Fruit fly (Drosophila melanogaster) whole organism, prepupa: Measurements from ENCODE around the gene CG12096.

Experiments
- Blimp-1 ChIP-seq: fragments of 200-800 bp; sonication (Bioruptor generic); optimal IDR thresholded peaks from 3 replicates; lab custom pipeline; 2017; ENCODE audit warnings: missing biosample characterization, missing genetic modification characterization, mild to moderate bottlenecking, moderate library complexity, missing genetic modification reagents
- CG11294 ChIP-seq: fragments of 200-800 bp; sonication (Bioruptor generic); IDR thresholded peaks from 2 replicates; pipeline ENCODE4 v1.3.6; 2022; ENCODE audit warnings: missing biosample characterization, missing genetic modification characterization
- CG11762 ChIP-seq: fragments of 200-800 bp; sonication (Bioruptor generic); optimal IDR thresholded peaks from 3 replicates; lab custom pipeline; 2016; ENCODE audit warnings: missing biosample characterization, missing genetic modification characterization; ENCODE audit not compliant: insufficient read depth
- CG11902 ChIP-seq: fragments of 200-800 bp; sonication (Bioruptor generic); optimal IDR thresholded peaks from 3 replicates; lab custom pipeline; 2016; ENCODE audit warnings: missing biosample characterization, missing genetic modification characterization
- CG15336 ChIP-seq: fragments of 200-800 bp; sonication (Bioruptor generic); IDR thresholded peaks from 2 replicates; pipeline ENCODE4 v1.3.6; 2022; ENCODE audit warnings: missing biosample characterization, missing genetic modification characterization
- CG1621 ChIP-seq: fragments of 200-800 bp; sonication (Bioruptor generic); optimal IDR thresholded peaks from 3 replicates; lab custom pipeline; 2018; ENCODE audit warnings: missing biosample characterization, mild to moderate bottlenecking, missing genetic modification characterization
- CG3032 ChIP-seq: fragments of 200-800 bp; optimal IDR thresholded peaks from 2 replicates; lab custom pipeline; 2019; ENCODE audit warnings: missing biosample characterization, mild to moderate bottlenecking, missing genetic modification characterization, moderate library complexity
- CG34406 ChIP-seq: fragments of 200-800 bp; sonication (Bioruptor generic); optimal IDR thresholded peaks from 3 replicates; lab custom pipeline; 2016; ENCODE audit warnings: missing biosample characterization, missing genetic modification characterization
- CG4318 ChIP-seq: fragments of 200-800 bp; sonication (Bioruptor generic); optimal IDR thresholded peaks from 3 replicates; lab custom pipeline; 2017; ENCODE audit warnings: missing biosample characterization, mild to moderate bottlenecking, missing genetic modification characterization
- CG6163 ChIP-seq: fragments of 200-800 bp; sonication (Bioruptor generic); IDR thresholded peaks from 3 replicates; pipeline ENCODE4 v1.3.6; 2022; ENCODE audit warnings: missing biosample characterization, missing genetic modification characterization
- CG6276 ChIP-seq: fragments of 200-800 bp; sonication (Bioruptor generic); optimal IDR thresholded peaks from 2 replicates; lab custom pipeline; 2017; ENCODE audit warnings: missing biosample characterization, mild to moderate bottlenecking, missing genetic modification characterization
- CG6792 ChIP-seq: fragments of 200-800 bp; sonication (Bioruptor generic); optimal IDR thresholded peaks from 3 replicates; lab custom pipeline; 2016; ENCODE audit warnings: missing biosample characterization, missing genetic modification characterization
- CG6808 ChIP-seq: fragments of 200-800 bp; sonication (Bioruptor generic); optimal IDR thresholded peaks from 3 replicates; lab custom pipeline; 2017; ENCODE audit warnings: missing biosample characterization, missing genetic modification characterization, mild to moderate bottlenecking, moderate library complexity, missing genetic modification reagents
- CG6854 ChIP-seq: fragments of 200-800 bp; sonication (Bioruptor generic); optimal IDR thresholded peaks from 2 replicates; lab custom pipeline; 2017; ENCODE audit warnings: missing biosample characterization, mild to moderate bottlenecking, missing genetic modification characterization
- CG7368 ChIP-seq: fragments of 200-800 bp; sonication (Bioruptor generic); optimal IDR thresholded peaks from 3 replicates; lab custom pipeline; 2016; ENCODE audit warnings: missing biosample characterization, missing genetic modification characterization
- CG8119 ChIP-seq: fragments of 200-800 bp; sonication (Bioruptor generic); IDR thresholded peaks from 3 replicates; pipeline ENCODE4 v1.3.6; 2022; ENCODE audit warnings: missing biosample characterization, missing genetic modification characterization
- CG8319 ChIP-seq: fragments of 200-800 bp; sonication (Bioruptor generic); optimal IDR thresholded peaks from 3 replicates; lab custom pipeline; 2016; ENCODE audit warnings: missing biosample characterization, missing genetic modification characterization
- CG9139 ChIP-seq: fragments of 200-800 bp; sonication (Bioruptor generic); optimal IDR thresholded peaks from 3 replicates; lab custom pipeline; 2017; ENCODE audit warnings: missing biosample characterization, mild to moderate bottlenecking, missing genetic modification characterization
- Eip75B ChIP-seq: fragments of 200-800 bp; sonication (Bioruptor generic); optimal IDR thresholded peaks from 3 replicates; lab custom pipeline; 2016; ENCODE audit warnings: missing biosample characterization, missing genetic modification characterization
- Eip78C ChIP-seq: fragments of 200-800 bp; sonication (Bioruptor generic); peaks from one replicate; lab custom pipeline; 2016; ENCODE audit warnings: missing biosample characterization, missing genetic modification characterization
- Eip93F ChIP-seq: fragments of 200-800 bp; sonication (Bioruptor generic); optimal IDR thresholded peaks from 2 replicates; lab custom pipeline; 2016; ENCODE audit warnings: missing biosample characterization, mild to moderate bottlenecking, missing genetic modification characterization
- Ets21C ChIP-seq: fragments of 200-800 bp; sonication (Bioruptor generic); optimal IDR thresholded peaks from 3 replicates; lab custom pipeline; 2016; ENCODE audit warnings: missing biosample characterization, missing genetic modification characterization
- Ets96B ChIP-seq: fragments of 200-800 bp; optimal IDR thresholded peaks from 2 replicates; lab custom pipeline; 2019; ENCODE audit warnings: missing biosample characterization, mild to moderate bottlenecking, missing genetic modification characterization, moderate library complexity
- Hr38 ChIP-seq: sonication (Bioruptor generic); optimal IDR thresholded peaks from 2 replicates; lab custom pipeline; 2016; ENCODE audit warnings: missing biosample characterization, missing genetic modification characterization
- Hr39 ChIP-seq: fragments of 200-800 bp; sonication (Bioruptor generic); optimal IDR thresholded peaks from 2 replicates; lab custom pipeline; 2016; ENCODE audit warnings: missing biosample characterization, missing genetic modification characterization
- Met ChIP-seq: fragments of 200-800 bp; sonication (Bioruptor generic); optimal IDR thresholded peaks from 3 replicates; lab custom pipeline; 2016; ENCODE audit warnings: missing biosample characterization, missing genetic modification characterization
- Smox ChIP-seq: fragments of 200-800 bp; sonication (Bioruptor generic); optimal IDR thresholded peaks from 3 replicates; lab custom pipeline; 2016; ENCODE audit warnings: missing biosample characterization, missing genetic modification characterization
- Sox102F ChIP-seq: fragments of 200-800 bp; sonication (Bioruptor generic); optimal IDR thresholded peaks from 2 replicates; lab custom pipeline; 2016; ENCODE audit warnings: missing biosample characterization, mild to moderate bottlenecking, missing genetic modification characterization
- Sox14 ChIP-seq: fragments of 200-800 bp; sonication (Bioruptor generic); optimal IDR thresholded peaks from 3 replicates; lab custom pipeline; 2016; ENCODE audit warnings: missing biosample characterization, missing genetic modification characterization
- acj6 ChIP-seq: fragments of 200-800 bp; sonication (Bioruptor generic); optimal IDR thresholded peaks from 3 replicates; lab custom pipeline; 2016; ENCODE audit warnings: missing biosample characterization, missing genetic modification characterization
- dac ChIP-seq: fragments of 200-800 bp; sonication (Bioruptor generic); optimal IDR thresholded peaks from 2 replicates; lab custom pipeline; 2017; ENCODE audit warnings: missing biosample characterization, mild to moderate bottlenecking, missing genetic modification characterization
- dsx ChIP-seq: fragments of 200-800 bp; optimal IDR thresholded peaks from 3 replicates; lab custom pipeline; 2019; ENCODE audit warnings: missing biosample characterization, mild to moderate bottlenecking, missing genetic modification characterization, moderate library complexity; ENCODE audit not compliant: poor library complexity, severe bottlenecking
- eg ChIP-seq: fragments of 200-800 bp; sonication (Bioruptor generic); IDR thresholded peaks from 3 replicates; pipeline ENCODE4 v1.3.6; 2022; ENCODE audit warnings: missing biosample characterization, missing genetic modification characterization
- esn ChIP-seq: fragments of 200-800 bp; sonication (Bioruptor generic); optimal IDR thresholded peaks from 2 replicates; lab custom pipeline; 2016; ENCODE audit warnings: missing biosample characterization, mild to moderate bottlenecking, missing genetic modification characterization, moderate library complexity
- fd59A ChIP-seq: fragments of 200-800 bp; sonication (Bioruptor generic); optimal IDR thresholded peaks from 2 replicates; lab custom pipeline; 2017; ENCODE audit warnings: missing biosample characterization, mild to moderate bottlenecking, missing genetic modification characterization, missing genetic modification reagents
- fd85E ChIP-seq: fragments of 200-800 bp; sonication (Bioruptor generic); optimal IDR thresholded peaks from 3 replicates; lab custom pipeline; 2016; ENCODE audit warnings: missing biosample characterization, missing genetic modification characterization
- net ChIP-seq: fragments of 200-800 bp; sonication (Bioruptor generic); optimal IDR thresholded peaks from 3 replicates; lab custom pipeline; 2016; ENCODE audit warnings: missing biosample characterization, missing genetic modification characterization
- pdm3 ChIP-seq: fragments of 200-800 bp; sonication (Bioruptor generic); optimal IDR thresholded peaks from 3 replicates; lab custom pipeline; 2016; ENCODE audit warnings: missing biosample characterization, missing genetic modification characterization
- salr ChIP-seq, 2 experiments: fragments of 200-800 bp; sonication (Bioruptor generic); optimal IDR thresholded peaks; 3 replicates each; lab custom pipeline; 2016 to 2018; ENCODE audit warnings: missing biosample characterization in 2 of 2, missing genetic modification characterization in 2 of 2, mild to moderate bottlenecking in 1 of 2
- spab ChIP-seq: fragments of 200-800 bp; sonication (Bioruptor generic); optimal IDR thresholded peaks from 2 replicates; lab custom pipeline; 2017; ENCODE audit warnings: missing biosample characterization, mild to moderate bottlenecking, missing genetic modification characterization, missing genetic modification reagents
- ss ChIP-seq, 2 experiments: fragments of 200-800 bp; sonication (Bioruptor generic); optimal IDR thresholded peaks; 2 replicates in 1 of 2; 3 replicates in 1 of 2; lab custom pipeline; 2017 to 2018; ENCODE audit warnings: mild to moderate bottlenecking in 2 of 2, missing biosample characterization in 2 of 2, missing genetic modification characterization in 2 of 2, moderate library complexity in 1 of 2
- svp ChIP-seq: fragments of 200-800 bp; sonication (Bioruptor generic); peaks from one replicate; lab custom pipeline; 2016; ENCODE audit warnings: missing biosample characterization, missing genetic modification characterization
- topi ChIP-seq: fragments of 200-800 bp; sonication (Bioruptor generic); optimal IDR thresholded peaks from 3 replicates; lab custom pipeline; 2016; ENCODE audit warnings: missing biosample characterization, missing genetic modification characterization
- vri ChIP-seq: fragments of 200-800 bp; sonication (Bioruptor generic); optimal IDR thresholded peaks from 3 replicates; lab custom pipeline; 2016; ENCODE audit warnings: missing biosample characterization, mild to moderate bottlenecking, missing genetic modification characterization

The CG12096 gene

DNA sequence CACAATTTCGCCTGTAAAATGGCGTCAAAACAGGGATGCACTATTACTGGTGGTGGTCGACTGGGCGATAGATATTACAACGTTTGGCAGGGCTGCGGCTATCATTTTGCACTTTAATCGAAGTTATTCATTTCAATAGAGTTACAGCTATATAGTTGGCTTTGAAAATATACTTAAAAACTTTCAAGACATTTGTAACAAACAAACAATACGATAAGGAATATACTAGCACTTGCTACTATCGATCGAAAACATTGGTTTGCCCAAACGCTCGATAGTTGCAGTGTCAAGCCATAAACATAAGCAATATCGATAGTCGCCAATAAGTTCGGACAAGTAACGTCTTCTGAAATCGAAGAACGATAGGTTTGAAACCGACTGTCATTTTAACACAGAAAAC is at the start of gene CG12096, which contains the start of gene Bap60 (continued):
- TF ChIP-seq Eip75B (GFP tag; lab: Kevin White, UChicago) (no peak), dac (peak; percentile 35), CG6808 (GFP tag; lab: Kevin White, UChicago) (no peak), Hr39 (peak; percentile 84), Eip93F (GFP tag; lab: Kevin White, UChicago) (no peak), dsx (GFP tag; lab: Kevin White, UChicago) (no peak), CG6276 (GFP tag; lab: Kevin White, UChicago) (no peak)

dm6 chrX:13111832-13112231 is 47.6 kb upstream of the CG12096 start:
- TF ChIP-seq Hr39 (no peak), CG34406 (GFP tag; lab: Kevin White, UChicago) (peak; percentile 11), CG11294 (no peak), CG15336 (GFP tag; lab: Robert Waterston, UW) (peak; percentile 68), CG8119 (GFP tag; lab: Robert Waterston, UW) (peak; percentile 75), Blimp-1 (GFP tag; lab: Kevin White, UChicago) (peak; percentile 28), ss (GFP tag; optimal IDR thresholded peaks at IDR 0.05; lab: Kevin White, UChicago) (peak; percentile 64 to 72), CG1621 (tag; lab: Kevin White, UChicago) (peak; percentile 15), dsx (GFP tag; lab: Kevin White, UChicago) (peak; percentile 40), Sox14 (GFP tag; lab: Kevin White, UChicago) (no peak), Eip78C (GFP tag; lab: Kevin White, UChicago) (peak; percentile 58), dac (no peak), CG9139 (GFP tag; lab: Kevin White, UChicago) (peak; percentile 33), CG6854 (GFP tag; lab: Kevin White, UChicago) (peak; percentile 53), Eip75B (GFP tag; lab: Kevin White, UChicago) (peak; percentile 16), CG6276 (GFP tag; lab: Kevin White, UChicago) (peak; percentile 67), CG6808 (GFP tag; lab: Kevin White, UChicago) (peak; percentile 44)

dm6 chrX:13112238-13112829 is 47.1 kb upstream of the CG12096 start, which contains the start of gene Chpf:
Gene Chpf (minus strand): TSS chrX:13112462.
- no peak for TF ChIP-seq Sox102F
- TF ChIP-seq topi (GFP tag; lab: Kevin White, UChicago): peak; percentile 7
- no peak for TF ChIP-seq CG6792 (GFP tag; lab: Kevin White, UChicago)
- no peak for TF ChIP-seq CG11902
- TF ChIP-seq pdm3 (GFP tag; lab: Kevin White, UChicago): no peak
- TF ChIP-seq CG3032 (tag; lab: Kevin White, UChicago): no peak
- no peak for TF ChIP-seq net (GFP tag; lab: Kevin White, UChicago)
- TF ChIP-seq CG1621 (tag; lab: Kevin White, UChicago): no peak
- no peak for TF ChIP-seq fd85E (GFP tag; lab: Kevin White, UChicago)
- TF ChIP-seq CG6808 (GFP tag; lab: Kevin White, UChicago): no peak
- no peak; the same call in 1 of the 2 replicates for TF ChIP-seq CG15336 (GFP tag; lab: Robert Waterston, UW)
- TF ChIP-seq svp (GFP tag; lab: Kevin White, UChicago): peak; percentile 70
- peak; percentile 57; the same call in 1 of the 3 replicates for TF ChIP-seq CG6163 (GFP tag; lab: Robert Waterston, UW)
- no peak for TF ChIP-seq Ets96B (tag; lab: Kevin White, UChicago)
- TF ChIP-seq vri: peak; percentile 33
- no peak for TF ChIP-seq spab
- TF ChIP-seq Hr39: no peak
- TF ChIP-seq Hr38 (GFP tag; lab: Kevin White, UChicago): no peak
- TF ChIP-seq Blimp-1 (GFP tag; lab: Kevin White, UChicago): no peak
- no peak for TF ChIP-seq fd59A
- peak; percentile 33 for TF ChIP-seq Met (GFP tag; lab: Kevin White, UChicago)
- peak; percentile 0 for TF ChIP-seq Eip93F (GFP tag; lab: Kevin White, UChicago)
- no peak for TF ChIP-seq Eip78C (GFP tag; lab: Kevin White, UChicago)
- peak; percentile 60; the same call in 1 of the 3 replicates for TF ChIP-seq eg (GFP tag; lab: Robert Waterston, UW)
- TF ChIP-seq Smox (GFP tag; lab: Kevin White, UChicago): no peak
- TF ChIP-seq ss (GFP tag; optimal IDR thresholded peaks at IDR 0.05; lab: Kevin White, UChicago): peak in 1 of 2 experiments; percentile 20
- TF ChIP-seq acj6: no peak
- TF ChIP-seq dsx (GFP tag; lab: Kevin White, UChicago): no peak
- TF ChIP-seq esn (GFP tag; lab: Kevin White, UChicago): peak; percentile 23
- no peak for TF ChIP-seq CG11762 (GFP tag; lab: Kevin White, UChicago)
- TF ChIP-seq Ets21C: no peak
- no peak for TF ChIP-seq CG4318 (GFP tag; lab: Kevin White, UChicago)
- TF ChIP-seq CG7368: no peak
- no peak for TF ChIP-seq salr (GFP tag; optimal IDR thresholded peaks at IDR 0.05; lab: Kevin White, UChicago)
- TF ChIP-seq CG8319 (GFP tag; lab: Kevin White, UChicago): no peak
- no peak for TF ChIP-seq CG6854 (GFP tag; lab: Kevin White, UChicago)
